Worm (Caenorhabditis elegans): ENCODE results near the gene cct-6.

Gene cct-6

ce11 chrIII:5876140-5876675 is 20.7 kb upstream of the cct-6 start, which contains the start of gene aldo-2:
Gene aldo-2 (minus strand): TSS chrIII:5876625.
- TF ChIP-seq hlh-11 (tag; optimal IDR thresholded peaks at IDR 0.05): peak; percentile 32
- no peak for TF ChIP-seq ceh-82 (tag; optimal IDR thresholded peaks at IDR 0.05)
- TF ChIP-seq unc-130 (GFP tag; optimal IDR thresholded peaks at IDR 0.05): peak; percentile 63
- peak; percentile 28 for TF ChIP-seq dpl-1 (GFP tag; optimal IDR thresholded peaks at IDR 0.05)
- no peak for TF ChIP-seq spr-3 (GFP tag; optimal IDR thresholded peaks at IDR 0.05)
- TF ChIP-seq unc-62 (GFP tag; optimal IDR thresholded peaks at IDR 0.05 in 1 of 2): peak in 1 of 2 experiments; percentile 96
- TF ChIP-seq unc-62 (tag; optimal IDR thresholded peaks at IDR 0.05): no peak
- no peak for TF ChIP-seq nhr-25 (tag; optimal IDR thresholded peaks at IDR 0.05; ENCODE audit: borderline replicate concordance, insufficient read depth)
- peak; percentile 37; the same call in 1 of the 2 replicates for TF ChIP-seq Y48G9A.11 (GFP tag; IDR thresholded peaks at IDR 0.05)
- TF ChIP-seq D1046.2 (GFP tag; IDR thresholded peaks at IDR 0.05): no peak
- TF ChIP-seq mep-1 (tag; optimal IDR thresholded peaks at IDR 0.05): peak; percentile 46
- TF ChIP-seq mdl-1 (tag; optimal IDR thresholded peaks at IDR 0.05): peak in 1 of 2 experiments; percentile 21
- 0 out of 2 replicates have a peak, but pooled peaks have one; percentile 11 for TF ChIP-seq tra-1 (GFP tag; IDR thresholded peaks at IDR 0.05)
- no peak for TF ChIP-seq nhr-111 (GFP tag; optimal IDR thresholded peaks at IDR 0.05)
- peak; percentile 12 for TF ChIP-seq dve-1 (tag; optimal IDR thresholded peaks at IDR 0.05; ENCODE audit: insufficient read depth)
- peak; percentile 13; the same call in 1 of the 2 replicates for TF ChIP-seq dmd-6 (GFP tag; IDR thresholded peaks at IDR 0.05)
- peak; percentile 7 for TF ChIP-seq nhr-28 (tag; optimal IDR thresholded peaks at IDR 0.05)
- no peak for TF ChIP-seq fkh-10 (GFP tag; optimal IDR thresholded peaks at IDR 0.05)
- peak; percentile 97 for TF ChIP-seq ama-1 (optimal IDR thresholded peaks at IDR 0.05)
- peak; percentile 40; the same call in 1 of the 2 replicates for TF ChIP-seq madf-9 (GFP tag; conservative IDR thresholded peaks at IDR 0.05)
- peak; percentile 76 for TF ChIP-seq lin-38 (GFP tag; IDR thresholded peaks at IDR 0.05)
- no peak for TF ChIP-seq aly-2 (tag; optimal IDR thresholded peaks at IDR 0.05)
- TF ChIP-seq lim-7 (GFP tag; IDR thresholded peaks at IDR 0.05): 0 out of 2 replicates have a peak, but pooled peaks have one; percentile 27
- peak in 1 of 2 experiments; percentile 56 for TF ChIP-seq hif-1 (tag; optimal IDR thresholded peaks at IDR 0.05)
- peak; percentile 12 for TF ChIP-seq mes-2 (tag; optimal IDR thresholded peaks at IDR 0.05; ENCODE audit: poor library complexity, severe bottlenecking)
- TF ChIP-seq lin-13 (GFP tag; optimal IDR thresholded peaks at IDR 0.05): peak; percentile 32
- TF ChIP-seq egl-43 (GFP tag; IDR thresholded peaks at IDR 0.05): peak; percentile 59; the same call in 1 of the 2 replicates
- TF ChIP-seq ZK546.5 (tag; optimal IDR thresholded peaks at IDR 0.05): no peak
- peak; percentile 43 for TF ChIP-seq mxl-3 (GFP tag; optimal IDR thresholded peaks at IDR 0.05)
- TF ChIP-seq hlh-30 (tag; optimal IDR thresholded peaks at IDR 0.05; ENCODE audit: insufficient read depth): peak; percentile 36
- 0 out of 2 replicates have a peak, but pooled peaks have one; percentile 19 for TF ChIP-seq ZK337.2 (GFP tag; IDR thresholded peaks at IDR 0.05)

- TF ChIP-seq duxl-1 (tag; optimal IDR thresholded peaks at IDR 0.05; ENCODE audit: poor library complexity): peak; percentile 42
- no peak for TF ChIP-seq pha-4 (GFP tag; IDR thresholded peaks at IDR 0.05)
- no peak for TF ChIP-seq pha-4 (tag; optimal IDR thresholded peaks at IDR 0.05)
- no peak for TF ChIP-seq daf-16 (GFP tag; optimal IDR thresholded peaks at IDR 0.05)
- peak; percentile 80 for TF ChIP-seq daf-16 (tag; optimal IDR thresholded peaks at IDR 0.05)
- TF ChIP-seq nhr-28 (tag; optimal IDR thresholded peaks at IDR 0.05): peak; percentile 21
- no peak for TF ChIP-seq tag-97 (GFP tag; IDR thresholded peaks at IDR 0.05)
Measured at ce11 chrIII:5875705-5876104, 20.2 kb upstream of the cct-6 start.

ce11 chrIII:5875418-5875702 is 19.9 kb upstream of the cct-6 start:
- TF ChIP-seq ceh-20 (GFP tag; IDR thresholded peaks at IDR 0.05) (no peak; the same call in 1 of the 2 replicates), madf-5 (GFP tag; IDR thresholded peaks at IDR 0.05) (0 out of 4 replicates have a peak, but pooled peaks of 1 of the 2 experiments have one; percentile 24), nhr-111 (GFP tag; optimal IDR thresholded peaks at IDR 0.05) (no peak), aly-2 (tag; optimal IDR thresholded peaks at IDR 0.05) (no peak), daf-19 (GFP tag; conservative IDR thresholded peaks at IDR 0.05) (no peak), skn-1 (tag; optimal IDR thresholded peaks at IDR 0.05) (no peak), gei-8 (GFP tag; optimal IDR thresholded peaks at IDR 0.05) (no peak), set-16 (GFP tag; IDR thresholded peaks at IDR 0.05) (peak; percentile 57; the same call in 1 of the 2 replicates)

Measured in whole organism, L4 larva.